Fruit fly (Drosophila melanogaster): ENCODE measurements around the gene Brd8.

Gene Brd8

dm6 chr3R:29210542-29211393 is 12.5 kb upstream of the Brd8 start (continued):
- TF ChIP-seq CG6175 (GFP tag; IDR thresholded peaks at IDR 0.05) (peak; percentile 67; the same call in 2 of the 3 replicates), CG18764 (GFP tag; optimal IDR thresholded peaks at IDR 0.05) (no peak), Lpt (GFP tag; optimal IDR thresholded peaks at IDR 0.05) (no peak), dm (GFP tag; optimal IDR thresholded peaks at IDR 0.05) (no peak), Sox100B (GFP tag; optimal IDR thresholded peaks at IDR 0.05) (peak; percentile 6), HmgD (GFP tag; optimal IDR thresholded peaks at IDR 0.05) (no peak), CG15073 (GFP tag; optimal IDR thresholded peaks at IDR 0.05) (no peak), Aef1 (GFP tag; IDR thresholded peaks at IDR 0.05) (no peak), en (GFP tag; optimal IDR thresholded peaks at IDR 0.05) (no peak), luna (GFP tag; optimal IDR thresholded peaks at IDR 0.05) (no peak), CG43689 (GFP tag; IDR thresholded peaks at IDR 0.05) (no peak), sqz (GFP tag; optimal IDR thresholded peaks at IDR 0.05) (peak; percentile 65), pfk (GFP tag; optimal IDR thresholded peaks at IDR 0.05) (no peak), pho (GFP tag; optimal IDR thresholded peaks at IDR 0.05) (no peak), Neu2 (GFP tag; optimal IDR thresholded peaks at IDR 0.05; ENCODE audit: borderline replicate concordance) (no peak), chm (GFP tag; IDR thresholded peaks at IDR 0.05) (no peak), ftz-f1 (GFP tag; optimal IDR thresholded peaks at IDR 0.05) (no peak), odd (GFP tag; optimal IDR thresholded peaks at IDR 0.05) (no peak), Ets65A (GFP tag) (peak; percentile 9), CG1024 (GFP tag; IDR thresholded peaks at IDR 0.05) (no peak), jumu (GFP tag; optimal IDR thresholded peaks at IDR 0.05) (no peak), Hand (GFP tag; optimal IDR thresholded peaks at IDR 0.05) (no peak), br (optimal IDR thresholded peaks at IDR 0.05) (no peak), Abd-B (GFP tag; optimal IDR thresholded peaks at IDR 0.05) (no peak), ranshi (GFP tag; IDR thresholded peaks at IDR 0.05) (no peak), CG2875 (GFP tag; optimal IDR thresholded peaks at IDR 0.05) (no peak), CG10274 (GFP tag; optimal IDR thresholded peaks at IDR 0.05) (no peak), CG1529 (GFP tag; optimal IDR thresholded peaks at IDR 0.05) (no peak), row (GFP tag; IDR thresholded peaks at IDR 0.05) (peak; percentile 58), CG3847 (GFP tag; IDR thresholded peaks at IDR 0.05) (no peak), Lhr (GFP tag; optimal IDR thresholded peaks at IDR 0.05) (no peak), CG9727 (GFP tag; optimal IDR thresholded peaks at IDR 0.05) (no peak), CG6791 (GFP tag; IDR thresholded peaks at IDR 0.05; ENCODE audit: partially characterized antibody) (no peak), Dref (GFP tag; IDR thresholded peaks at IDR 0.05) (no peak), btn (GFP tag; optimal IDR thresholded peaks at IDR 0.05) (no peak), hbn (GFP tag; IDR thresholded peaks at IDR 0.05; ENCODE audit: partially characterized antibody) (no peak), cas (GFP tag; IDR thresholded peaks at IDR 0.05) (no peak), CG3281 (GFP tag; optimal IDR thresholded peaks at IDR 0.05) (no peak), CG12104 (GFP tag; optimal IDR thresholded peaks at IDR 0.05) (no peak), HLH3B (GFP tag; IDR thresholded peaks at IDR 0.05) (no peak), twi (tag; optimal IDR thresholded peaks at IDR 0.05) (no peak), Dip2 (GFP tag; IDR thresholded peaks at IDR 0.05) (no peak), Nf-YB (GFP tag; optimal IDR thresholded peaks at IDR 0.05) (no peak), slbo (GFP tag; IDR thresholded peaks at IDR 0.05) (no peak), CG12299 (tag; optimal IDR thresholded peaks at IDR 0.05) (no peak), slou (GFP tag; optimal IDR thresholded peaks at IDR 0.05) (no peak), tup (GFP tag; optimal IDR thresholded peaks at IDR 0.05) (no peak), fru (optimal IDR thresholded peaks at IDR 0.05) (no peak), CG17328 (GFP tag; IDR thresholded peaks at IDR 0.05) (0 out of 2 replicates have a peak, but pooled peaks have one; percentile 35), gsb (GFP tag; IDR thresholded peaks at IDR 0.05) (no peak), Atf6 (GFP tag; IDR thresholded peaks at IDR 0.05) (no peak), phol (tag; optimal IDR thresholded peaks at IDR 0.05) (peak; percentile 38)
